Fruit fly (Drosophila melanogaster): ENCODE data around the gene gnu.

The gnu gene

dm6 chr3L:14756724-14757463, 46.3 kb downstream of the gnu start (continued):
- TF ChIP-seq psq (GFP tag; optimal IDR thresholded peaks at IDR 0.05) (peak; percentile 73), Sry-δ (GFP tag; optimal IDR thresholded peaks at IDR 0.05) (peak; percentile 46), luna (GFP tag; optimal IDR thresholded peaks at IDR 0.05) (peak; percentile 85), CG7839 (tag; optimal IDR thresholded peaks at IDR 0.05) (peak; percentile 90), CG4617 (GFP tag; optimal IDR thresholded peaks at IDR 0.05; ENCODE audit: borderline replicate concordance) (peak; percentile 53), bab2 (GFP tag; optimal IDR thresholded peaks at IDR 0.05) (peak; percentile 92), CoRest (tag; optimal IDR thresholded peaks at IDR 0.05) (peak; percentile 87), disco-r (GFP tag; optimal IDR thresholded peaks at IDR 0.05) (peak; percentile 76), stc (GFP tag; IDR thresholded peaks at IDR 0.05) (peak; percentile 90), CG32772 (GFP tag; IDR thresholded peaks at IDR 0.05) (peak; percentile 90), Dp (GFP tag; optimal IDR thresholded peaks at IDR 0.05) (peak; percentile 11), her (GFP tag; optimal IDR thresholded peaks at IDR 0.05) (peak; percentile 93), CG34422 (GFP tag; IDR thresholded peaks at IDR 0.05) (peak; percentile 93), sisA (GFP tag; IDR thresholded peaks at IDR 0.05) (peak; percentile 93), Rx (GFP tag; IDR thresholded peaks at IDR 0.05) (peak; percentile 88), pan (optimal IDR thresholded peaks at IDR 0.05) (no peak), pan (GFP tag; optimal IDR thresholded peaks at IDR 0.05 in 1 of 2, IDR thresholded peaks at IDR 0.05 in 1 of 2) (peak in 1 of 2 experiments; percentile 93), emc (GFP tag; optimal IDR thresholded peaks at IDR 0.05) (peak; percentile 88), Hand (GFP tag; optimal IDR thresholded peaks at IDR 0.05) (peak; percentile 87), aop (GFP tag; IDR thresholded peaks at IDR 0.05) (peak; percentile 66; the same call in 1 of the 2 replicates), CG12769 (tag; optimal IDR thresholded peaks at IDR 0.05) (peak; percentile 97), ash1 (GFP tag; optimal IDR thresholded peaks at IDR 0.05) (no peak), chm (GFP tag; IDR thresholded peaks at IDR 0.05) (peak; percentile 75), gsb-n (tag; optimal IDR thresholded peaks at IDR 0.05) (peak; percentile 46), Sin3A (optimal IDR thresholded peaks at IDR 0.05) (peak; percentile 11), fd3F (GFP tag; optimal IDR thresholded peaks at IDR 0.05) (peak; percentile 83), dmrt99B (tag; optimal IDR thresholded peaks at IDR 0.05) (peak; percentile 90), CG14014 (GFP tag; IDR thresholded peaks at IDR 0.05) (peak; percentile 92), Six4 (GFP tag; optimal IDR thresholded peaks at IDR 0.05) (peak; percentile 75), CG18764 (GFP tag; optimal IDR thresholded peaks at IDR 0.05) (peak; percentile 80), ac (GFP tag; optimal IDR thresholded peaks at IDR 0.05) (peak; percentile 30), CG17568 (GFP tag; optimal IDR thresholded peaks at IDR 0.05) (peak; percentile 10), CG16815 (GFP tag; optimal IDR thresholded peaks at IDR 0.05) (peak; percentile 83), CG4404 (GFP tag; IDR thresholded peaks at IDR 0.05) (peak; percentile 84), CG17912 (GFP tag; optimal IDR thresholded peaks at IDR 0.05) (peak; percentile 45), CG33213 (GFP tag; optimal IDR thresholded peaks at IDR 0.05) (peak; percentile 80), CG11560 (tag; IDR thresholded peaks at IDR 0.05) (peak; percentile 85), bcd (GFP tag; optimal IDR thresholded peaks at IDR 0.05) (peak; percentile 92), CG4282 (GFP tag; optimal IDR thresholded peaks at IDR 0.05) (peak; percentile 88), gcm (GFP tag; optimal IDR thresholded peaks at IDR 0.05) (peak; percentile 51), CG13775 (GFP tag; optimal IDR thresholded peaks at IDR 0.05) (peak; percentile 87), rib (GFP tag; IDR thresholded peaks at IDR 0.05) (peak; percentile 96), B-H1 (GFP tag; IDR thresholded peaks at IDR 0.05) (peak; percentile 74), CG7928 (GFP tag; optimal IDR thresholded peaks at IDR 0.05) (peak; percentile 62), crc (GFP tag; optimal IDR thresholded peaks at IDR 0.05) (peak; percentile 70), CG14050 (GFP tag; IDR thresholded peaks at IDR 0.05) (peak; percentile 89), kni (GFP tag; optimal IDR thresholded peaks at IDR 0.05) (peak; percentile 68), pita (GFP tag; optimal IDR thresholded peaks at IDR 0.05) (no peak), vnd (GFP tag; IDR thresholded peaks at IDR 0.05; ENCODE audit: partially characterized antibody) (no peak), CTCF (GFP tag; optimal IDR thresholded peaks at IDR 0.05) (peak; percentile 27), dati (GFP tag; IDR thresholded peaks at IDR 0.05) (peak; percentile 41; the same call in 1 of the 2 replicates)

All from whole organism, embryonic.